Worm (Caenorhabditis elegans) whole organism, young adult: ENCODE data around the gene sta-2.

ENCODE experiments used
- B0261.1 ChIP-seq: sonication (generic microtip); optimal IDR thresholded peaks from 2 replicates; lab custom pipeline; 2016; ENCODE audit warnings: mild to moderate bottlenecking, missing genetic modification characterization, moderate library complexity, missing compliant biosample characterization
- F23B12.7 ChIP-seq: sonication (generic microtip); optimal IDR thresholded peaks from 2 replicates; lab custom pipeline; 2017; ENCODE audit warnings: missing genetic modification characterization, mild to moderate bottlenecking, missing compliant biosample characterization, antibody characterized with exemption, moderate library complexity; ENCODE audit not compliant: insufficient read depth
- F37B4.10 ChIP-seq: fragments of 200-800 bp; sonication (Bioruptor generic); IDR thresholded peaks from 2 replicates; pipeline ENCODE4 v1.3.6; 2022; ENCODE audit warnings: missing genetic modification characterization, missing compliant biosample characterization
- F49E8.2 ChIP-seq: sonication (generic microtip); optimal IDR thresholded peaks from 3 replicates; lab custom pipeline; 2017; ENCODE audit warnings: missing genetic modification characterization, mild to moderate bottlenecking, missing compliant biosample characterization, antibody characterized with exemption, moderate library complexity; ENCODE audit not compliant: insufficient read depth
- F55B11.4 ChIP-seq: sonication (generic microtip); optimal IDR thresholded peaks from 2 replicates; lab custom pipeline; 2016; ENCODE audit warnings: missing compliant biosample characterization, missing genetic modification characterization, borderline replicate concordance; ENCODE audit not compliant: insufficient read depth
- K12H6.12 ChIP-seq: fragments of 200-800 bp; sonication (Bioruptor generic); optimal IDR thresholded peaks from 2 replicates; lab custom pipeline; 2018; ENCODE audit warnings: mild to moderate bottlenecking, missing genetic modification characterization, missing compliant biosample characterization
- T07F8.4 ChIP-seq: sonication (generic microtip); optimal IDR thresholded peaks from 2 replicates; lab custom pipeline; 2016; ENCODE audit warnings: mild to moderate bottlenecking, missing genetic modification characterization, moderate library complexity, missing compliant biosample characterization
- T26A5.8 ChIP-seq: sonication (generic microtip); optimal IDR thresholded peaks from 2 replicates; lab custom pipeline; 2016; ENCODE audit warnings: missing genetic modification characterization, missing compliant biosample characterization
- Y56A3A.18 ChIP-seq: fragments of 200-800 bp; sonication (Bioruptor generic); IDR thresholded peaks from 2 replicates; pipeline ENCODE4 v1.3.6; 2022; ENCODE audit warnings: missing genetic modification reagents, missing genetic modification characterization, missing compliant biosample characterization
- Y79H2A.3 ChIP-seq: fragments of 200-800 bp; sonication (Bioruptor generic); conservative IDR thresholded peaks from 2 replicates; pipeline ENCODE4 v1.3.6; 2022; ENCODE audit warnings: missing genetic modification reagents, missing genetic modification characterization, missing compliant biosample characterization
- ZK185.1 ChIP-seq: sonication (generic microtip); optimal IDR thresholded peaks from 2 replicates; lab custom pipeline; 2016; ENCODE audit warnings: mild to moderate bottlenecking, missing genetic modification characterization, missing compliant biosample characterization; ENCODE audit not compliant: poor library complexity, severe bottlenecking
- aptf-3 ChIP-seq: fragments of 200-800 bp; sonication (Bioruptor generic); IDR thresholded peaks from 2 replicates; pipeline ENCODE4 v1.3.6; 2022; ENCODE audit warnings: missing genetic modification characterization, missing compliant biosample characterization
- attf-5 ChIP-seq: fragments of 200-800 bp; sonication (Bioruptor generic); optimal IDR thresholded peaks from 2 replicates; lab custom pipeline; 2018; ENCODE audit warnings: mild to moderate bottlenecking, missing genetic modification characterization, missing compliant biosample characterization
- cebp-2 ChIP-seq: fragments of 200-800 bp; sonication (Bioruptor generic); IDR thresholded peaks from 2 replicates; pipeline ENCODE4 v1.3.6; 2022; ENCODE audit warnings: missing genetic modification characterization, missing compliant biosample characterization
- ceh-100 ChIP-seq: fragments of 200-800 bp; sonication (Bioruptor generic); IDR thresholded peaks from 2 replicates; pipeline ENCODE4 v1.3.6; 2022; ENCODE audit warnings: missing genetic modification reagents, missing genetic modification characterization, missing compliant biosample characterization
- ceh-40 ChIP-seq: fragments of 200-800 bp; sonication (Bioruptor generic); IDR thresholded peaks from 2 replicates; pipeline ENCODE4 v1.3.6; 2022; ENCODE audit warnings: missing genetic modification characterization, missing compliant biosample characterization
- ceh-79 ChIP-seq: sonication (generic microtip); optimal IDR thresholded peaks from 2 replicates; lab custom pipeline; 2017; ENCODE audit warnings: mild to moderate bottlenecking, missing genetic modification characterization, missing compliant biosample characterization
- dox-1 ChIP-seq: fragments of 200-800 bp; sonication (Bioruptor generic); IDR thresholded peaks from 2 replicates; pipeline ENCODE4 v1.3.6; 2022; ENCODE audit warnings: missing genetic modification reagents, missing genetic modification characterization, missing compliant biosample characterization
- dpff-1 ChIP-seq: sonication (generic microtip); optimal IDR thresholded peaks from 2 replicates; lab custom pipeline; 2017; ENCODE audit warnings: mild to moderate bottlenecking, missing genetic modification characterization, missing compliant biosample characterization
- ekl-4 ChIP-seq: fragments of 200-800 bp; sonication (Bioruptor generic); IDR thresholded peaks from 2 replicates; pipeline ENCODE4 v1.3.6; 2022; ENCODE audit warnings: missing genetic modification reagents, missing genetic modification characterization, missing compliant biosample characterization
- ets-4 ChIP-seq: fragments of 200-800 bp; sonication (Bioruptor generic); optimal IDR thresholded peaks from 2 replicates; lab custom pipeline; 2018; ENCODE audit warnings: mild to moderate bottlenecking, missing genetic modification characterization, missing compliant biosample characterization
- him-1 ChIP-seq: sonication (generic microtip); optimal IDR thresholded peaks from 2 replicates; lab custom pipeline; 2016; ENCODE audit warnings: missing genotype, missing genetic modification reagents, missing genetic modification characterization, missing compliant biosample characterization
- hmg-20 ChIP-seq: fragments of 200-800 bp; sonication (Bioruptor generic); IDR thresholded peaks from 2 replicates; pipeline ENCODE4 v1.3.6; 2022; ENCODE audit warnings: missing genetic modification reagents, missing genetic modification characterization, missing compliant biosample characterization
- hsf-1 ChIP-seq: fragments of 200-800 bp; sonication (Bioruptor generic); IDR thresholded peaks from 2 replicates; pipeline ENCODE4 v1.3.6; 2022; ENCODE audit warnings: missing genetic modification reagents, missing genetic modification characterization, missing compliant biosample characterization
- let-607 ChIP-seq, 2 experiments: fragments of 200-800 bp in 1 of 2; sonication (Bioruptor generic) in 1 of 2; sonication (generic microtip) in 1 of 2; optimal IDR thresholded peaks; 2 replicates each; lab custom pipeline; 2016 to 2018; ENCODE audit warnings: mild to moderate bottlenecking in 2 of 2, missing compliant biosample characterization in 2 of 2, missing genetic modification characterization in 2 of 2, moderate library complexity in 2 of 2, missing genotype in 1 of 2
- lin-35 ChIP-seq, 3 experiments: fragments of 150-350 bp in 2 of 3; sonication (generic microtip) in 1 of 3; optimal IDR thresholded peaks; 2 replicates each; lab custom pipeline; 2014 to 2018; ENCODE audit warnings: missing biosample characterization in 3 of 3, missing genetic modification characterization in 3 of 3, missing genetic modification reagents in 3 of 3
- madf-3 ChIP-seq: fragments of 200-800 bp; sonication (Bioruptor generic); IDR thresholded peaks from 2 replicates; pipeline ENCODE4 v1.3.6; 2022; ENCODE audit warnings: missing genetic modification reagents, missing genetic modification characterization, missing compliant biosample characterization
- mel-28 ChIP-seq: sonication (generic microtip); optimal IDR thresholded peaks from 2 replicates; lab custom pipeline; 2016; ENCODE audit warnings: borderline replicate concordance, mild to moderate bottlenecking, missing genetic modification characterization, missing compliant biosample characterization
- nhr-80 ChIP-seq: sonication (generic microtip); optimal IDR thresholded peaks from 2 replicates; lab custom pipeline; 2016; ENCODE audit warnings: missing genetic modification characterization, missing compliant biosample characterization
- nhr-90 ChIP-seq: sonication (generic microtip); optimal IDR thresholded peaks from 2 replicates; lab custom pipeline; 2016; ENCODE audit warnings: missing genotype, mild to moderate bottlenecking, missing genetic modification characterization, missing compliant biosample characterization
- pbrm-1 ChIP-seq: fragments of 200-800 bp; sonication (Bioruptor generic); IDR thresholded peaks from 2 replicates; pipeline ENCODE4 v1.3.6; 2022; ENCODE audit warnings: missing genetic modification reagents, missing genetic modification characterization, missing compliant biosample characterization
- rcor-1 ChIP-seq: fragments of 200-800 bp; sonication (Bioruptor generic); IDR thresholded peaks from 2 replicates; pipeline ENCODE4 v1.3.6; 2022; ENCODE audit warnings: missing genetic modification reagents, missing genetic modification characterization, missing compliant biosample characterization
- repo-1 ChIP-seq: sonication (generic microtip); optimal IDR thresholded peaks from 2 replicates; lab custom pipeline; 2017; ENCODE audit warnings: mild to moderate bottlenecking, missing genetic modification characterization, missing compliant biosample characterization
- snpc-4 ChIP-seq, 5 experiments: fragments of 150-350 bp in 1 of 5; sonication (generic microtip) in 4 of 5; optimal IDR thresholded peaks; 2 replicates each; lab custom pipeline; 2014 to 2018; ENCODE audit warnings: missing genetic modification characterization in 5 of 5, missing biosample characterization in 3 of 5, antibody characterized with exemption in 2 of 5, mild to moderate bottlenecking in 2 of 5, missing compliant biosample characterization in 2 of 5, missing genotype in 2 of 5, moderate library complexity in 2 of 5, missing genetic modification reagents in 1 of 5
- somi-1 ChIP-seq: fragments of 200-800 bp; sonication (Bioruptor generic); optimal IDR thresholded peaks from 2 replicates; lab custom pipeline; 2018; ENCODE audit warnings: mild to moderate bottlenecking, missing genetic modification characterization, missing compliant biosample characterization
- unc-130 ChIP-seq: sonication (generic microtip); optimal IDR thresholded peaks from 2 replicates; lab custom pipeline; 2016; ENCODE audit warnings: missing genetic modification reagents, missing genetic modification characterization, missing compliant biosample characterization
- unc-62 ChIP-seq: fragments of 150-350 bp; optimal IDR thresholded peaks from 2 replicates; lab custom pipeline; 2014; ENCODE audit warnings: missing biosample characterization, missing genetic modification reagents, missing genetic modification characterization
- zfh-2 ChIP-seq: fragments of 200-800 bp; sonication (Bioruptor generic); conservative IDR thresholded peaks from 2 replicates; pipeline ENCODE4 v1.3.6; 2022; ENCODE audit warnings: missing genetic modification reagents, missing genetic modification characterization, missing compliant biosample characterization
- ztf-3 ChIP-seq: fragments of 200-800 bp; sonication (Bioruptor generic); optimal IDR thresholded peaks from 2 replicates; lab custom pipeline; 2018; ENCODE audit warnings: mild to moderate bottlenecking, missing genetic modification characterization, missing compliant biosample characterization

Gene sta-2

ce11 chrV:9771311-9771710, 30.3 kb downstream of the sta-2 start:
- TF ChIP-seq Y56A3A.18 (GFP tag; lab: Robert Waterston, UW) (no peak), lin-35 (GFP tag; optimal IDR thresholded peaks at IDR 0.05; lab: Kevin White, UChicago) (no peak), Y79H2A.3 (GFP tag; lab: Robert Waterston, UW) (no peak), pbrm-1 (no peak), T26A5.8 (tag; lab: Kevin White, UChicago) (no peak), cebp-2 (GFP tag; lab: Robert Waterston, UW) (no peak), mel-28 (tag; lab: Kevin White, UChicago) (no peak), attf-5 (GFP tag; lab: Kevin White, UChicago) (no peak), dox-1 (GFP tag; lab: Robert Waterston, UW) (no peak), F23B12.7 (no peak), rcor-1 (GFP tag; lab: Robert Waterston, UW) (no peak), F37B4.10 (no peak), aptf-3 (GFP tag; lab: Robert Waterston, UW) (no peak), hmg-20 (GFP tag; lab: Robert Waterston, UW) (no peak), ceh-100 (GFP tag; lab: Robert Waterston, UW) (no peak), F49E8.2 (no peak), let-607 (tag; optimal IDR thresholded peaks at IDR 0.05; lab: Kevin White, UChicago) (no peak), madf-3 (no peak)

DNA sequence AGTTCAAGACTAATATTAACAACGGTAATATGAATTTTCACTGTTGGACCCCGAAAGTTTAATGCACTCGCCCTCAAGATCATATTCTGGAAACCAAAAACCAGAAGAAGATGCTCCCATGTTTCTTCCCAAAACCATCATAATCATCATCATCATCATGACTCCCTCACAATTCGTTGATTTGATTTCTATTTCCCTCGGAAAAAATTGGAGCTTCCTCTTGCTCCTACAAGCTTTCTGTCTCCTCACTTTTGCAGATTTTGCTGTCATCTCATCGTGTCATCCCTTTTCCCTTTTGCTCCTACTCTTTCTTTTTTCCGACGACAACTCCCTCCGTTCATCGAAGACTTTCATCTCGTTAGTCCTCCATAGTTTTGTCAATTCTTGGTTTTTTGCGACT, 31.0 kb downstream of the sta-2 start, which contains the start of gene F46B6.2:
Gene F46B6.2, plus strand, starts transcription at position 316 of the 400 bp plus-strand sequence.
- TF ChIP-seq ZK185.1 (tag; lab: Kevin White, UChicago) (no peak), ceh-79 (tag; lab: Kevin White, UChicago) (no peak), nhr-80 (no peak), unc-62 (GFP tag; lab: Kevin White, UChicago) (no peak), ceh-100 (GFP tag; lab: Robert Waterston, UW) (no peak), unc-130 (GFP tag; lab: Kevin White, UChicago) (no peak), zfh-2 (GFP tag; lab: Robert Waterston, UW) (no peak), K12H6.12 (tag; lab: Kevin White, UChicago) (no peak)
- TF ChIP-seq, all 124 proteins: peak for 0

DNA sequence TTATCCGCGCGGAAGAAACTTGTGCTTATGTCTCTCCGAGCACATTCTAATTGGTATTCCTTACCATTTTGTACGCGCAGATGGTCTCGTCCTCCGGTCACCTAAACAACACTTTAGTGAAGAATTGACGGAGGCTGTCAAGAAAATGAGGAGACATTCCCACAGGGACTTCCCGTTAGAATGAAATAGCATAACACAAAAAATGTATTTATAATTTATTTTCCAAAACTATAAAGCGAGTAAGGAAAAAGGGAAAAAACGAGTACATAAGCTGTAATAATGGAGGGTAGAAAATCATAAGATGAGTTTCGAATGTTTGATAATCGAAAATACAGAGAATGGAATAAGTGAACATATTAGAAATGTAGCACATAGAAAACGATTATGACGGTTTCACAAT, 34.7 kb downstream of the sta-2 start, which contains the start of gene F46B6.12:
Gene F46B6.12, minus strand, starts transcription at position 101 of the 400 bp plus-strand sequence.
- TF ChIP-seq dpff-1 (tag; lab: Kevin White, UChicago) (no peak), repo-1 (tag; lab: Kevin White, UChicago) (no peak), T07F8.4 (tag; lab: Kevin White, UChicago) (no peak), hsf-1 (GFP tag; lab: Robert Waterston, UW) (no peak), B0261.1 (tag; lab: Kevin White, UChicago) (no peak), ztf-3 (GFP tag; lab: Kevin White, UChicago) (no peak), nhr-90 (tag; lab: Kevin White, UChicago) (no peak), him-1 (tag; lab: Kevin White, UChicago) (no peak), F23B12.7 (no peak), ets-4 (GFP tag; lab: Kevin White, UChicago) (no peak), attf-5 (GFP tag; lab: Kevin White, UChicago) (no peak), somi-1 (no peak), ekl-4 (GFP tag; lab: Robert Waterston, UW) (no peak), snpc-4 (GFP tag; optimal IDR thresholded peaks at IDR 0.05; lab: Kevin White, UChicago) (no peak), snpc-4 (tag; optimal IDR thresholded peaks at IDR 0.05; lab: Kevin White, UChicago) (no peak), F55B11.4 (no peak), ceh-40 (GFP tag; lab: Robert Waterston, UW) (no peak), cebp-2 (GFP tag; lab: Robert Waterston, UW) (no peak)
